Worm (Caenorhabditis elegans): ENCODE results near the gene K10D11.6.

Gene K10D11.6

ce11 chrIV:13009507-13009906 is 20.3 kb upstream of the K10D11.6 start:
- TF ChIP-seq fos-1 (tag; optimal IDR thresholded peaks at IDR 0.05), result no peak
- TF ChIP-seq pha-4 (GFP tag; IDR thresholded peaks at IDR 0.05), result no peak
- no peak for TF ChIP-seq pha-4 (tag; optimal IDR thresholded peaks at IDR 0.05)
- no peak for TF ChIP-seq aly-2 (tag; optimal IDR thresholded peaks at IDR 0.05)
- TF ChIP-seq nhr-28 (tag; optimal IDR thresholded peaks at IDR 0.05), result no peak

- TF ChIP-seq daf-19 (GFP tag; conservative IDR thresholded peaks at IDR 0.05), result no peak
- TF ChIP-seq dmd-6 (GFP tag; IDR thresholded peaks at IDR 0.05), result peak; percentile 7; the same call in 1 of the 2 replicates
- TF ChIP-seq snpc-4 (tag; optimal IDR thresholded peaks at IDR 0.05), result no peak
- TF ChIP-seq nhr-48 (tag; optimal IDR thresholded peaks at IDR 0.05), result no peak
- TF ChIP-seq jun-1 (tag; optimal IDR thresholded peaks at IDR 0.05), result no peak
- TF ChIP-seq gei-8 (GFP tag; optimal IDR thresholded peaks at IDR 0.05), result no peak
- TF ChIP-seq nhr-77 (tag; optimal IDR thresholded peaks at IDR 0.05), result no peak
- no peak for TF ChIP-seq snpc-1.2 (GFP tag; IDR thresholded peaks at IDR 0.05)
- no peak for TF ChIP-seq unc-62 (GFP tag; optimal IDR thresholded peaks at IDR 0.05 in 1 of 2)
- TF ChIP-seq unc-62 (tag; optimal IDR thresholded peaks at IDR 0.05), result no peak
- TF ChIP-seq dpl-1 (GFP tag; optimal IDR thresholded peaks at IDR 0.05), result no peak
- TF ChIP-seq pqm-1 (tag; optimal IDR thresholded peaks at IDR 0.05), result peak; percentile 38
- no peak for TF ChIP-seq ztf-7 (tag; optimal IDR thresholded peaks at IDR 0.05)
- no peak for TF ChIP-seq rbr-2 (tag; optimal IDR thresholded peaks at IDR 0.05)
- TF ChIP-seq lin-38 (GFP tag; IDR thresholded peaks at IDR 0.05), result no peak
- TF ChIP-seq lin-13 (GFP tag; optimal IDR thresholded peaks at IDR 0.05), result no peak
- no peak for TF ChIP-seq nhr-76 (tag; optimal IDR thresholded peaks at IDR 0.05)
- no peak for TF ChIP-seq duxl-1 (tag; optimal IDR thresholded peaks at IDR 0.05; ENCODE audit: poor library complexity)
- no peak for TF ChIP-seq mdt-29 (GFP tag; IDR thresholded peaks at IDR 0.05)
- TF ChIP-seq mxl-2 (GFP tag; conservative IDR thresholded peaks at IDR 0.05), result no peak
- no peak for TF ChIP-seq nhr-6 (tag; optimal IDR thresholded peaks at IDR 0.05)
- TF ChIP-seq zag-1 (tag; optimal IDR thresholded peaks at IDR 0.05), result no peak
- no peak for TF ChIP-seq ceh-82 (tag; optimal IDR thresholded peaks at IDR 0.05)
- peak; percentile 9 for TF ChIP-seq hlh-30 (tag; optimal IDR thresholded peaks at IDR 0.05; ENCODE audit: insufficient read depth)
- TF ChIP-seq nhr-28 (tag; optimal IDR thresholded peaks at IDR 0.05), result peak; percentile 45
- no peak for TF ChIP-seq R02D3.7 (tag; optimal IDR thresholded peaks at IDR 0.05)
- TF ChIP-seq D1046.2 (GFP tag; IDR thresholded peaks at IDR 0.05), result no peak
- peak; percentile 58 for TF ChIP-seq hlh-11 (tag; optimal IDR thresholded peaks at IDR 0.05)
- no peak for TF ChIP-seq fos-1 (tag; optimal IDR thresholded peaks at IDR 0.05)
- TF ChIP-seq sdz-12 (GFP tag; optimal IDR thresholded peaks at IDR 0.05), result no peak
- peak; percentile 58 for TF ChIP-seq dve-1 (tag; optimal IDR thresholded peaks at IDR 0.05; ENCODE audit: insufficient read depth)
- no peak for TF ChIP-seq lim-7 (GFP tag; IDR thresholded peaks at IDR 0.05)
- TF ChIP-seq ztf-11 (tag; optimal IDR thresholded peaks at IDR 0.05), result no peak
- TF ChIP-seq zfp-2 (tag; optimal IDR thresholded peaks at IDR 0.05), result no peak
- no peak for TF ChIP-seq daf-16 (GFP tag; optimal IDR thresholded peaks at IDR 0.05)
- peak; percentile 76 for TF ChIP-seq daf-16 (tag; optimal IDR thresholded peaks at IDR 0.05)
- peak; percentile 58 for TF ChIP-seq aha-1 (tag)
- no peak for TF ChIP-seq attf-4 (tag; optimal IDR thresholded peaks at IDR 0.05)
- no peak for TF ChIP-seq set-16 (GFP tag; IDR thresholded peaks at IDR 0.05)
- no peak for TF ChIP-seq ceh-62 (tag; optimal IDR thresholded peaks at IDR 0.05)
- TF ChIP-seq nhr-42 (GFP tag; IDR thresholded peaks at IDR 0.05), result no peak
- no peak for TF ChIP-seq egl-27 (tag; optimal IDR thresholded peaks at IDR 0.05)
- TF ChIP-seq php-3 (GFP tag; IDR thresholded peaks at IDR 0.05), result peak; percentile 72
Measured at ce11 chrIV:13008405-13009208, 19.4 kb upstream of the K10D11.6 start, which contains the start of gene mbk-2. Gene mbk-2 (plus strand): TSS chrIV:13009158.

Data from whole organism, L4 larva.